Fruit fly (Drosophila melanogaster) Kc167 (cell line): ENCODE results near the gene CG7326.
A peak's percentile ranks its signal among the peaks of the same experiment; 100 is the strongest.

ENCODE experiments used
- Myc ChIP-seq: fragments of >200 bp; optimal IDR thresholded peaks from 2 replicates; lab custom pipeline; 2017; ENCODE audit warnings: missing external identifiers
- Sin3A ChIP-seq: fragments of >200 bp; optimal IDR thresholded peaks from 2 replicates; lab custom pipeline; 2018; ENCODE audit warnings: missing external identifiers
- h ChIP-seq: fragments of >200 bp; optimal IDR thresholded peaks from 3 replicates; lab custom pipeline; 2018; ENCODE audit warnings: missing external identifiers
- insv ChIP-seq: fragments of >200 bp; optimal IDR thresholded peaks from 3 replicates; lab custom pipeline; 2018; ENCODE audit warnings: missing external identifiers
- psq ChIP-seq: fragments of >200 bp; optimal IDR thresholded peaks from 2 replicates; lab custom pipeline; 2017; ENCODE audit warnings: missing external identifiers
- ttk ChIP-seq: sonication (Bioruptor generic); optimal IDR thresholded peaks from 2 replicates; lab custom pipeline; 2017; ENCODE audit warnings: missing external identifiers

The CG7326 gene

DNA sequence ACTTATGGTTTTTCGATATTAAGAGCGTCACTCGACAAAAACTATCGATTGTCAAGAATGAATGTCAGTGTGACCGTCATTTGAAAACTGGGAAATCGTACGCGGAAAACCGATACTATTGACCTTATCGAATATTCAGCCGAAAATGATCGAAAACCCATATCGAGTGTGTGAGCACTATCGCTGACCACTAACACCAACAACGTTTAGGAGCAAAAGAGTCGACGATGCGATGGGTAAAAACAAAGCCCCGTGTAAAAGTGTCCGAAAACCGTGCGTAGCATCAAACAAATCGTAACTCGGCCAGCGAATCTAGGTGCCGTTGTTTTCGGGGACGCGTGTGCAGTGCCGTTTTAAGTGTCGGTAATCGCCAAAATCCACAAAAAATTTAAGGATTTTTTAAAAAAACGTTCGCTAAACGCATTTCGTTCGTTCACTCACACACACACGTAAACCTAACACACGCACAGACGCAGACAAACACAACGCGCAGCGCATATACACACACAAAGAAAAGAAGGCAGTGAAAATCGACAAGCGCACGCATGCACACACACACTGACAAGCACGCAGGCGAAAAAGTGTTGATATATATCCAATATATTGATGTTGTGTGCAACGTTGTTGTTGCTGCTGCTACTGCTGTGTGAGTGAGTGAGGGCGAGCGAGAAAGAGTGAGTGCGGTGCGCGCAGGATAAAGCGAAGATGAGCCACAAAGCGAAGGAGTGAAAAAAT, at the start of gene CG7326, which contains the start of gene Dora:
Gene CG7326, minus strand, starts transcription at position 29 of the 735 bp plus-strand sequence.
Gene Dora, plus strand, starts transcription at position 203 of the 735 bp plus-strand sequence.
- TF ChIP-seq h (no peak), ttk (lab: Kevin White, UChicago) (no peak), psq (peak; percentile 82)

dm6 chrX:18913359-18913758, 49.8 kb upstream of the CG7326 start:
- TF ChIP-seq h, result no peak
- TF ChIP-seq Myc (lab: Kevin White, UChicago), result no peak
- TF ChIP-seq psq, result no peak
- no peak for TF ChIP-seq insv (lab: Kevin White, UChicago)
- TF ChIP-seq ttk (lab: Kevin White, UChicago), result no peak
- TF ChIP-seq Sin3A (lab: Kevin White, UChicago), result no peak

- TF ChIP-seq Sin3A (lab: Kevin White, UChicago), result no peak
- no peak for TF ChIP-seq ttk (lab: Kevin White, UChicago)
- TF ChIP-seq Myc (lab: Kevin White, UChicago), result no peak
- TF ChIP-seq h, result no peak
- TF ChIP-seq insv (lab: Kevin White, UChicago), result no peak
Observed at dm6 chrX:18910827-18911226, 47.3 kb upstream of the CG7326 start.

- no peak for TF ChIP-seq Myc (lab: Kevin White, UChicago)
- no peak for TF ChIP-seq Sin3A (lab: Kevin White, UChicago)
- TF ChIP-seq ttk (lab: Kevin White, UChicago), result no peak
- TF ChIP-seq insv (lab: Kevin White, UChicago), result no peak
- no peak for TF ChIP-seq h
- no peak for TF ChIP-seq psq
Observed at dm6 chrX:18905152-18905551, 41.6 kb upstream of the CG7326 start.

DNA sequence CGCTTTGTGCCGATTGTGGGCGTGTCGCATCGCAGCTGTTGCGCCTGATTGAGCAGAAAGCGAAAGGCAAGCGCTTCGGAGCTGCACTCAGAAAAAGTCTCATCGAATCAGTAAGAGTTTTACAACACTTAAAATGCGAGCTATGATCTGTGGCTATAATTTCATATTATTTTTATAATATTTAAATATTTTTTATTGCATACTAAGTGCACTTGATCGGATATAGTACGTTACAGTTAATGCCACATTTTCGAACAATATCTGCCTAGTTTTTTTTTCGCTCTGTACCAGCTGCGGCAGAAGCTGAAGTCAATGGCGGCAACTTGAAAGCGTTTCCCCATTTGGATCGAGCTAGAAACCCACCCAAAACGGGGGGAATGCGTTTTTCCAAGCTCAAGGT, 39.2 kb upstream of the CG7326 start:
- TF ChIP-seq h, result no peak
- no peak for TF ChIP-seq Sin3A (lab: Kevin White, UChicago)
- no peak for TF ChIP-seq insv (lab: Kevin White, UChicago)
- no peak for TF ChIP-seq Myc (lab: Kevin White, UChicago)
- TF ChIP-seq ttk (lab: Kevin White, UChicago), result no peak
- TF ChIP-seq psq, result no peak

DNA sequence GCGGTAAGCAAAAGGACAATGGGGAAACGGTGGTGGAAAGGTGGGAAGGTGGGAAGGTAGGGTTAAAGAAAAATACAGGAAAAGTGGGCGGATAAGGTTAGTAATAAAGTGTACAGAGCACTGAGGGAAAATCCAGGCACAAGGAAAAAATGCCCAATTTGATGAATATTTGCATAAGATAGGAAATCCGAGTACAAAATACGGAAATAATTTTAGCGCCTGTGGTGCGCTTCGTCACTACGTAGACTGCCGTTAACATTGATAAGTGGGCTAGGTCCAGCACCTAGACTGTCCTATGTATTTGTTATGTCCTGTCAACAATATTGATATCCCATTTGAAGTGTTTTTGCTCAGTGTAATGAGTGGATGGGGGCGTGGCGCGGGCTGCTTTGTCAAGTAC, 37.4 kb upstream of the CG7326 start:
- TF ChIP-seq insv (lab: Kevin White, UChicago), result no peak
- no peak for TF ChIP-seq h
- TF ChIP-seq Myc (lab: Kevin White, UChicago), result no peak
- no peak for TF ChIP-seq ttk (lab: Kevin White, UChicago)
- no peak for TF ChIP-seq psq
- no peak for TF ChIP-seq Sin3A (lab: Kevin White, UChicago)

- no peak for TF ChIP-seq ttk (lab: Kevin White, UChicago)
- no peak for TF ChIP-seq Myc (lab: Kevin White, UChicago)
- TF ChIP-seq insv (lab: Kevin White, UChicago), result no peak
- TF ChIP-seq Sin3A (lab: Kevin White, UChicago), result no peak
- TF ChIP-seq h, result no peak
- no peak for TF ChIP-seq psq
Observed at dm6 chrX:18899835-18900460, 36.4 kb upstream of the CG7326 start, which contains the start of gene CG7378. Gene CG7378, plus strand, starts transcription at chrX:18900410.

DNA sequence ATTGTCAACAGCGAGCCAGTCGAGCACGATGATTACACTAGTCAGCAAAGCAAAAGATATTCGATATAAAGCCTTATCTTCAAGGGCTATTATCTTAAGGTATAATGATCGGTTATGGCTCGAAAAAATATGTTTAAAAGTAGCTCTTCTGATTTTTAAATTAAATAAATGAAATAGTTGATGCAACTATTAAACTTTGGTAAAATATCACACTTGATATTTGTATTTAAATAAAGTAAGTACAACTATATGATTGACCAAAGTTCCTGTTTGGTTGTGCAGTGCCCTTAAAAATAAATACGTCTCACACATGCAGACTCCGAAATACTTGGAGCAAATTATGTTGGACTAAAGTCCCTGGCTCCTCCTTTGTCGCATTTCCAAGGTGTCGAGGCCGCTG, 34.3 kb upstream of the CG7326 start:
- TF ChIP-seq insv (lab: Kevin White, UChicago), result no peak
- TF ChIP-seq Myc (lab: Kevin White, UChicago), result no peak
- TF ChIP-seq Sin3A (lab: Kevin White, UChicago), result no peak
- no peak for TF ChIP-seq h
- TF ChIP-seq psq, result no peak
- no peak for TF ChIP-seq ttk (lab: Kevin White, UChicago)

DNA sequence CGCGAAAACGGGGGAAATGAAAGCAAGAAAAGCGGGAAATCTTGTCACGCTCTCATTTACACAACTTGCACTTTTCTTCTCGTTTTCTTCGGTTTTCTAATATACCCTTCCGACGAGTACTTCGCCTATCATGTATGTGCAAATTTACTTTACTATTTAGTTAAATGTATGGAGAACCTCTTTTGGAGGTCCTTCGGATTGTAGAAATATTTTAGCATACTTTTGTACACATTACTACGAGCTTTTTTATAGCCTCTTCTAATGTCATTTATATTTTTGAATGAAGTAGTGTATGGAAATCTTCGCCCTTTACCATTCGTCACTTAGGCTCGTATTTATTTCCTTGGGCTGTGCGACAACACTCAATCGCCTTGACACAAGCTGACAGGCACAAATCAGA, 33.7 kb upstream of the CG7326 start:
- TF ChIP-seq Myc (lab: Kevin White, UChicago) (no peak), ttk (lab: Kevin White, UChicago) (no peak), psq (no peak), Sin3A (lab: Kevin White, UChicago) (no peak), insv (lab: Kevin White, UChicago) (no peak), h (no peak)

DNA sequence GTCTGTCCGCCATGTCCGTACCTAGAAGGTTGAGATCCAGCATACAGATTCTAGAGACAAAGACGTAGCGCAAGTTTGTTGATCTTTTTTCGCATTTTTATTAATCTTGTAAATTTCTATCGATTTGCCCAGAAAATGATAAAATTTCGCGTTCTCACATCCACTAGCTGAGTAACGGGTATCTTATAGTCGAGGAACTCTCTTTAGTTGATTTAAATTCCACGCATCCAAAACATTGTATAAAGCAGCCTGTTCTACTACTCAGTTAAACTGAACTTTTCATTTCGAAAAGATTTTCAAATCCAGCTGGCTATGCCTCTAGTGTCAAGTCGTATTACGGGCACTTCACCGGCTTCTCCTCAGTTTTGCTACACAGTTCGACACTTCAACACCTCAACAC, 30.6 kb upstream of the CG7326 start, which contains the start of gene SdhBL:
Gene SdhBL, plus strand, starts transcription at position 301 of the 400 bp plus-strand sequence.
- TF ChIP-seq Myc (lab: Kevin White, UChicago) (no peak), ttk (lab: Kevin White, UChicago) (no peak)

dm6 chrX:18893433-18893832, 29.9 kb upstream of the CG7326 start, which contains the start of gene Flacc:
Gene Flacc, minus strand, starts transcription at chrX:18893636.
- TF ChIP-seq insv (lab: Kevin White, UChicago) (no peak), ttk (lab: Kevin White, UChicago) (no peak), h (no peak), psq (no peak), Sin3A (lab: Kevin White, UChicago) (no peak), Myc (lab: Kevin White, UChicago) (no peak)

dm6 chrX:18883999-18884671, 20.6 kb upstream of the CG7326 start, which contains the start of gene CG7332:
Gene CG7332, plus strand, starts transcription at chrX:18884513.
- TF ChIP-seq ttk (lab: Kevin White, UChicago) (no peak), h (no peak), Myc (lab: Kevin White, UChicago) (no peak), insv (lab: Kevin White, UChicago) (no peak), Sin3A (lab: Kevin White, UChicago) (no peak), psq (no peak)
